Fruit fly (Drosophila melanogaster): ENCODE measurements around the gene Aladin.

Gene Aladin

DNA sequence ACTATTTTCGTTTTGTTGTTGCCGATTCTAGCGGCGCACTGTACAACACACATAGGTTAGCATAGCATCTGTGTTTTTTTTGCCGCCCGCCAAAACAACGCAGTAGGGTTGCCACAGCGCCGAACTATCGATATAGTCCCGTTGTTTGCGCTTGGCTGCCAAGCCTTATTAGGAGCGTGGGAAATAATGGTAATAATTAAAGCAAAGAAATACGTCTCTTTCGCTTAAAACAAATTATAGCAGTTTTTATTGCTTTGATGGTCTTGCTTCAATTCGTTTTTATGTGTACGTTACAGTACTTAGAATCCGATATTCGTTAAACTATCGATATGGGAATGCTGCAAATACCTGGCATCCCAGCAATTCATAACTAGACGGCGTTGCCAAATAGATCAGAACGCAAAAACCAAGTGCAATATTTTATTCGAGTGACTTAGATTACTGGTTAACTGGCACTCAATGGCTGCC lies 29.8 kb upstream of the Aladin start, which contains the start of the genes mxc and Larp7 (continued):
- TF ChIP-seq Pdp1 (GFP tag; optimal IDR thresholded peaks at IDR 0.05) (peak; percentile 64 to 73), az2 (GFP tag; optimal IDR thresholded peaks at IDR 0.05) (peak; percentile 48), CG17802 (tag; optimal IDR thresholded peaks at IDR 0.05) (peak; percentile 16), jumu (GFP tag; optimal IDR thresholded peaks at IDR 0.05) (peak; percentile 75), Hr3 (GFP tag; optimal IDR thresholded peaks at IDR 0.05) (peak; percentile 67), CoRest (tag; optimal IDR thresholded peaks at IDR 0.05) (peak; percentile 79), CG4707 (GFP tag; optimal IDR thresholded peaks at IDR 0.05) (no peak), Bgb (GFP tag; IDR thresholded peaks at IDR 0.05; ENCODE audit: partially characterized antibody) (peak; percentile 73), CG1647 (GFP tag; optimal IDR thresholded peaks at IDR 0.05) (peak; percentile 21), Ets65A (GFP tag) (peak; percentile 96), pzg (GFP tag; optimal IDR thresholded peaks at IDR 0.05) (peak; percentile 65), CG10654 (GFP tag; optimal IDR thresholded peaks at IDR 0.05) (peak; percentile 41), Hr51 (GFP tag; optimal IDR thresholded peaks at IDR 0.05) (peak in 1 of 2 experiments; percentile 42), CG18262 (tag; optimal IDR thresholded peaks at IDR 0.05) (no peak), CkIIα-i1 (GFP tag; IDR thresholded peaks at IDR 0.05) (no peak), HmgD (GFP tag; optimal IDR thresholded peaks at IDR 0.05) (peak; percentile 51), sisA (GFP tag; IDR thresholded peaks at IDR 0.05) (peak; percentile 66), kay (GFP tag; optimal IDR thresholded peaks at IDR 0.05) (peak; percentile 14), CG10209 (GFP tag; optimal IDR thresholded peaks at IDR 0.05) (peak; percentile 27), sug (tag; optimal IDR thresholded peaks at IDR 0.05) (no peak), Opbp (GFP tag; IDR thresholded peaks at IDR 0.05; ENCODE audit: partially characterized antibody) (peak; percentile 71; the same call in 2 of the 3 replicates), CG14860 (GFP tag; IDR thresholded peaks at IDR 0.05; ENCODE audit: partially characterized antibody) (peak; percentile 80), unpg (GFP tag; optimal IDR thresholded peaks at IDR 0.05) (no peak), E2f2 (GFP tag; IDR thresholded peaks at IDR 0.05) (peak; percentile 77), rib (GFP tag; IDR thresholded peaks at IDR 0.05) (peak; percentile 38; the same call in 1 of the 2 replicates), zf30C (GFP tag; optimal IDR thresholded peaks at IDR 0.05) (no peak), CG8478 (optimal IDR thresholded peaks at IDR 0.05) (no peak), CG17912 (GFP tag; optimal IDR thresholded peaks at IDR 0.05) (peak; percentile 4), Abd-B (GFP tag; optimal IDR thresholded peaks at IDR 0.05) (peak; percentile 66), Optix (GFP tag; IDR thresholded peaks at IDR 0.05) (peak; percentile 32; the same call in 1 of the 3 replicates), Dad (GFP tag; optimal IDR thresholded peaks at IDR 0.05) (peak; percentile 30), eyg (GFP tag; optimal IDR thresholded peaks at IDR 0.05) (peak; percentile 39), CG3407 (GFP tag; optimal IDR thresholded peaks at IDR 0.05) (no peak), CG8924 (tag; optimal IDR thresholded peaks at IDR 0.05) (peak; percentile 53), trh (GFP tag; optimal IDR thresholded peaks at IDR 0.05) (no peak), Dbx (GFP tag; IDR thresholded peaks at IDR 0.05) (peak; percentile 58; the same call in 1 of the 3 replicates), CG18619 (GFP tag; optimal IDR thresholded peaks at IDR 0.05) (peak; percentile 43), HmgZ (tag; optimal IDR thresholded peaks at IDR 0.05) (peak; percentile 77), CG14441 (GFP tag; IDR thresholded peaks at IDR 0.05) (peak; percentile 52; the same call in 1 of the 2 replicates), tgo (GFP tag; IDR thresholded peaks at IDR 0.05) (peak; percentile 45), CG8089 (GFP tag; optimal IDR thresholded peaks at IDR 0.05) (peak; percentile 42), ac (GFP tag; optimal IDR thresholded peaks at IDR 0.05) (no peak), CG30403 (GFP tag; optimal IDR thresholded peaks at IDR 0.05) (peak; percentile 72), bab2 (GFP tag; optimal IDR thresholded peaks at IDR 0.05) (peak; percentile 59), CG5245 (GFP tag; optimal IDR thresholded peaks at IDR 0.05) (peak; percentile 8), Gug (GFP tag; IDR thresholded peaks at IDR 0.05) (peak; percentile 68; the same call in 3 of the 4 replicates), CG13624 (GFP tag; optimal IDR thresholded peaks at IDR 0.05) (peak; percentile 70), CG2120 (GFP tag; optimal IDR thresholded peaks at IDR 0.05) (peak; percentile 82), CG33213 (GFP tag; optimal IDR thresholded peaks at IDR 0.05) (peak; percentile 48), maf-S (GFP tag; optimal IDR thresholded peaks at IDR 0.05) (peak; percentile 53), pho (GFP tag; optimal IDR thresholded peaks at IDR 0.05) (peak; percentile 70)
